Worm (Caenorhabditis elegans) whole organism, L4 larva: ENCODE data around the gene Y60A3A.16.

Experiments
- R02D3.7 ChIP-seq: fragments of 150-350 bp; sonication (generic microtip); optimal IDR thresholded peaks from 3 replicates; lab custom pipeline; 2014; ENCODE audit warnings: missing biosample characterization, missing genetic modification characterization
- Y75B8A.6 ChIP-seq: fragments of 200-800 bp; sonication (Bioruptor generic); IDR thresholded peaks from 2 replicates; pipeline ENCODE4 v1.3.6; 2022; ENCODE audit warnings: missing genetic modification reagents, missing genetic modification characterization, missing compliant biosample characterization
- ces-1 ChIP-seq: fragments of 150-350 bp; sonication (generic microtip); optimal IDR thresholded peaks from 4 replicates; lab custom pipeline; 2014; ENCODE audit warnings: missing biosample characterization, missing genetic modification reagents, missing genetic modification characterization
- lin-39 ChIP-seq: fragments of 150-350 bp; optimal IDR thresholded peaks from 2 replicates; lab custom pipeline; 2014; ENCODE audit warnings: missing biosample characterization, missing genetic modification reagents, missing genetic modification characterization
- lir-3 ChIP-seq: sonication (generic microtip); optimal IDR thresholded peaks from 2 replicates; lab custom pipeline; 2016; ENCODE audit warnings: mild to moderate bottlenecking, missing genetic modification characterization, missing compliant biosample characterization
- nhr-11 ChIP-seq: fragments of 150-350 bp; optimal IDR thresholded peaks from 2 replicates; lab custom pipeline; 2014; ENCODE audit warnings: missing biosample characterization, missing genetic modification characterization
- nhr-28 ChIP-seq: fragments of 150-350 bp; optimal IDR thresholded peaks from 2 replicates; lab custom pipeline; 2014; ENCODE audit warnings: missing biosample characterization, missing genetic modification characterization
- nhr-77 ChIP-seq: fragments of 150-350 bp; optimal IDR thresholded peaks from 2 replicates; lab custom pipeline; 2014; ENCODE audit warnings: missing biosample characterization, missing genetic modification characterization
- saeg-2 ChIP-seq: fragments of 200-800 bp; sonication (Bioruptor generic); IDR thresholded peaks from 2 replicates; pipeline ENCODE4 v1.3.6; 2022; ENCODE audit warnings: missing genetic modification reagents, missing genetic modification characterization, missing compliant biosample characterization
- sdz-12 ChIP-seq: fragments of 200-800 bp; sonication (Bioruptor generic); optimal IDR thresholded peaks from 2 replicates; lab custom pipeline; 2018; ENCODE audit warnings: mild to moderate bottlenecking, missing genetic modification characterization, missing compliant biosample characterization
- snpc-4 ChIP-seq: fragments of 150-350 bp; optimal IDR thresholded peaks from 2 replicates; lab custom pipeline; 2014; ENCODE audit warnings: missing biosample characterization, missing genetic modification characterization
- unc-62 ChIP-seq, 3 experiments: fragments of 150-350 bp in 1 of 3; sonication (generic microtip); optimal IDR thresholded peaks in 2 of 3; peaks in 1 of 3; 1 replicate in 1 of 3; 2 replicates in 2 of 3; lab custom pipeline; 2014 to 2017; ENCODE audit warnings: missing biosample characterization in 3 of 3, missing genetic modification characterization in 3 of 3, missing genetic modification reagents in 3 of 3, missing genotype in 1 of 3

DNA sequence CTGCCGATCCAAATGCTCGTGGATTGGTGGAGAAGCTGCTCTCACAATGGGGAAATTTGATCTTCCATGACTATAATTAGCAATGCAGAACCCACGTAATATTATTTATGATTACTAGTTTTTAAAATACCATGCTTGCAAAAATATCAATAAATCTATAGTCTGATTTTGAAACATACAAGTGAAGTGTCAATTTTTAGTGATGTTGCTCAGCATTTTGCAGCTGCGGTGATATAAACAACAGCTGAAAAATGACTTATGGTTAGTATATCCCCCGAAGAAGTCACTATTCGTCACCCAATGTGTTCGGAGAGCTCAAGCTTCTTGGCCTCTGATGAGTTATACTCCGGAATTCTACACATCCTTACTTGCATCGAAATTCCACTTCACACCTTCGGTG, 36.2 kb upstream of the Y60A3A.16 start, which contains the start of gene srh-172:
- TF ChIP-seq nhr-11 (tag; lab: Kevin White, UChicago) (no peak), Y75B8A.6 (GFP tag; lab: Robert Waterston, UW) (no peak), saeg-2 (GFP tag; lab: Robert Waterston, UW) (no peak), nhr-77 (tag; lab: Kevin White, UChicago) (no peak), snpc-4 (no peak), ces-1 (no peak), nhr-28 (no peak), unc-62 (GFP tag; optimal IDR thresholded peaks at IDR 0.05 in 1 of 2; lab: Kevin White, UChicago) (no peak), unc-62 (tag; optimal IDR thresholded peaks at IDR 0.05; lab: Kevin White, UChicago) (no peak), lir-3 (no peak), sdz-12 (GFP tag; lab: Kevin White, UChicago) (no peak), R02D3.7 (tag; lab: Kevin White, UChicago) (no peak), lin-39 (tag; lab: Kevin White, UChicago) (no peak)
